Fruit fly (Drosophila melanogaster): ENCODE data around the gene CaMKI.

- TF ChIP-seq psq (optimal IDR thresholded peaks at IDR 0.05) (no peak), CG8478 (optimal IDR thresholded peaks at IDR 0.05) (no peak), EcR (GFP tag; optimal IDR thresholded peaks at IDR 0.05) (no peak), pan (optimal IDR thresholded peaks at IDR 0.05) (no peak)
Observed at dm6 chr4:423338-423737, 22.0 kb upstream of the CaMKI start.
